Worm (Caenorhabditis elegans) whole organism, L3 larva: ENCODE results near the gene E02C12.10.

Source experiments
- elt-1 ChIP-seq: fragments of 150-350 bp; optimal IDR thresholded peaks from 2 replicates; lab custom pipeline; 2014; ENCODE audit warnings: missing biosample characterization, missing genetic modification characterization
- ztf-4 ChIP-seq: fragments of 150-350 bp; optimal IDR thresholded peaks from 2 replicates; lab custom pipeline; 2014; ENCODE audit warnings: missing biosample characterization, missing genetic modification characterization

DNA sequence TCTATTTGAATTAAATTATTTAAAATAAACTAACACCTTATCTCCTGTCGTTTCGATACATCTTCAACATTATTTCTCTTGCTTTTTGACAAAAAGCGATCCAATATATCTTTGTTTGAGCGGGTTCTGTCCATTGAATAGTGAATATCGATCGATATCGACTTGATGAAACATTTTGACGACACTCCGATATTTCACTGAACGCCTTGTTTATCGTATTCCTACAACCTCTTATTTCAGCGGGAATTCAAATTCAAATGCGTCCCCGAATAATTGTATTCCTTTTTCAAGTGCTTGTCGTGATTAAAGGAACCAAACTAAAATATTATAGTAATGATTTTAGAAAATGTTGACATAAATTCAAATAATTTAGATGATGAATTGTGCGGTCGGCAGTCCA, 31.4 kb downstream of the E02C12.10 start, which contains the start of the genes K07B1.7 and try-5:
- TF ChIP-seq ztf-4 (tag; lab: Kevin White, UChicago) (no peak), elt-1 (tag; lab: Kevin White, UChicago) (no peak)
